Worm (Caenorhabditis elegans): ENCODE measurements around the gene srm-6.
A peak's percentile ranks its signal among the peaks of the same experiment; 100 is the strongest.

srm-6 gene

ce11 chrV:14350949-14351348 is 14.2 kb downstream of the srm-6 start (continued):
- TF ChIP-seq tbx-9 (tag; optimal IDR thresholded peaks at IDR 0.05; ENCODE audit: borderline replicate concordance) (no peak), nfyb-1 (GFP tag; IDR thresholded peaks at IDR 0.05) (peak; percentile 89), pbrm-1 (GFP tag; IDR thresholded peaks at IDR 0.05) (peak; percentile 68; the same call in 1 of the 2 replicates), die-1 (tag; optimal IDR thresholded peaks at IDR 0.05) (peak; percentile 26), madf-6 (GFP tag; IDR thresholded peaks at IDR 0.05) (no peak), fkh-3 (tag; optimal IDR thresholded peaks at IDR 0.05) (no peak), ZK185.1 (tag; optimal IDR thresholded peaks at IDR 0.05; ENCODE audit: poor library complexity, severe bottlenecking) (peak; percentile 72), mxl-1 (tag; optimal IDR thresholded peaks at IDR 0.05) (no peak), Y67H2A.10 (GFP tag; conservative IDR thresholded peaks at IDR 0.05) (peak; percentile 85), Y79H2A.3 (GFP tag; conservative IDR thresholded peaks at IDR 0.05) (no peak), gei-17 (GFP tag; optimal IDR thresholded peaks at IDR 0.05) (no peak), unc-130 (GFP tag; optimal IDR thresholded peaks at IDR 0.05) (no peak), lin-40 (tag; optimal IDR thresholded peaks at IDR 0.05) (peak; percentile 77), ceh-27 (GFP tag; optimal IDR thresholded peaks at IDR 0.05) (peak; percentile 87), Y53G8AR.9 (GFP tag; conservative IDR thresholded peaks at IDR 0.05) (peak; percentile 55), F22D6.2 (tag; optimal IDR thresholded peaks at IDR 0.05) (no peak), rcor-1 (GFP tag; IDR thresholded peaks at IDR 0.05) (peak; percentile 51; the same call in 1 of the 2 replicates), him-1 (tag; optimal IDR thresholded peaks at IDR 0.05) (no peak), ama-1 (optimal IDR thresholded peaks at IDR 0.05) (no peak), ama-1 (GFP tag; optimal IDR thresholded peaks at IDR 0.05) (peak in 1 of 2 experiments; percentile 23), zfh-2 (GFP tag; conservative IDR thresholded peaks at IDR 0.05) (peak; percentile 99), attf-3 (GFP tag; conservative IDR thresholded peaks at IDR 0.05) (0 out of 2 replicates have a peak, but pooled peaks have one; percentile 32), ztf-22 (GFP tag; optimal IDR thresholded peaks at IDR 0.05) (peak; percentile 36), sea-2 (GFP tag; IDR thresholded peaks at IDR 0.05) (no peak), hlh-12 (tag; optimal IDR thresholded peaks at IDR 0.05) (no peak), cebp-2 (GFP tag; IDR thresholded peaks at IDR 0.05) (no peak), F49E8.2 (tag; optimal IDR thresholded peaks at IDR 0.05; ENCODE audit: insufficient read depth) (no peak), T26A5.8 (tag; optimal IDR thresholded peaks at IDR 0.05) (no peak), athp-1 (tag; optimal IDR thresholded peaks at IDR 0.05) (no peak), T07F8.4 (tag; optimal IDR thresholded peaks at IDR 0.05) (no peak), ztf-6 (GFP tag; IDR thresholded peaks at IDR 0.05) (no peak; the same call in 1 of the 2 replicates), ekl-4 (GFP tag; IDR thresholded peaks at IDR 0.05) (peak; percentile 85), hsf-1 (GFP tag; IDR thresholded peaks at IDR 0.05) (no peak), ceh-100 (GFP tag; IDR thresholded peaks at IDR 0.05) (peak; percentile 70), pha-4 (tag; optimal IDR thresholded peaks at IDR 0.05) (no peak)

ce11 chrV:14351629-14352028 is 14.9 kb downstream of the srm-6 start, which contains the start of gene vha-13:
TSS of gene vha-13 (plus strand) at chrV:14351709.
- TF ChIP-seq rcor-1 (GFP tag; IDR thresholded peaks at IDR 0.05) (no peak), hsf-1 (GFP tag; IDR thresholded peaks at IDR 0.05) (peak; percentile 35; the same call in 1 of the 2 replicates), ceh-91 (GFP tag; IDR thresholded peaks at IDR 0.05) (no peak)

- TF ChIP-seq madf-8 (GFP tag; conservative IDR thresholded peaks at IDR 0.05) (no peak), ztf-25 (GFP tag; IDR thresholded peaks at IDR 0.05) (no peak), B0019.2 (GFP tag; conservative IDR thresholded peaks at IDR 0.05) (no peak), zim-3 (tag; optimal IDR thresholded peaks at IDR 0.05) (no peak), Y95B8A.8 (GFP tag; IDR thresholded peaks at IDR 0.05) (no peak), ceh-40 (GFP tag; IDR thresholded peaks at IDR 0.05) (no peak), cebp-2 (GFP tag; IDR thresholded peaks at IDR 0.05) (no peak), let-607 (tag; optimal IDR thresholded peaks at IDR 0.05) (peak in 1 of 2 experiments; percentile 9), F10E7.11 (tag; optimal IDR thresholded peaks at IDR 0.05) (no peak), F55B11.4 (tag; optimal IDR thresholded peaks at IDR 0.05; ENCODE audit: borderline replicate concordance, insufficient read depth) (no peak), ztf-3 (GFP tag; optimal IDR thresholded peaks at IDR 0.05) (no peak), ccch-3 (GFP tag; optimal IDR thresholded peaks at IDR 0.05) (no peak), lin-26 (GFP tag; IDR thresholded peaks at IDR 0.05) (0 out of 2 replicates have a peak, but pooled peaks have one; percentile 9), bed-2 (GFP tag; IDR thresholded peaks at IDR 0.05) (no peak)
These were observed 15.3 kb downstream of the srm-6 start for ce11 chrV:14352032-14352431.
